Fruit fly (Drosophila melanogaster) whole organism, prepupa: ENCODE measurements around the gene CG4629.

Experiments
- Blimp-1 ChIP-seq: fragments of 200-800 bp; sonication (Bioruptor generic); optimal IDR thresholded peaks from 3 replicates; lab custom pipeline; 2017; ENCODE audit warnings: missing biosample characterization, missing genetic modification characterization, mild to moderate bottlenecking, moderate library complexity, missing genetic modification reagents
- CG10631 ChIP-seq: fragments of 200-800 bp; sonication (Bioruptor generic); optimal IDR thresholded peaks from 2 replicates; lab custom pipeline; 2016; ENCODE audit warnings: missing biosample characterization, missing genetic modification characterization
- CG10669 ChIP-seq: fragments of 200-800 bp; sonication (Bioruptor generic); optimal IDR thresholded peaks from 3 replicates; lab custom pipeline; 2018; ENCODE audit warnings: missing biosample characterization, mild to moderate bottlenecking, missing genetic modification characterization, moderate library complexity
- CG11902 ChIP-seq: fragments of 200-800 bp; sonication (Bioruptor generic); optimal IDR thresholded peaks from 3 replicates; lab custom pipeline; 2016; ENCODE audit warnings: missing biosample characterization, missing genetic modification characterization
- CG16779 ChIP-seq: fragments of 200-800 bp; sonication (Bioruptor generic); optimal IDR thresholded peaks from 3 replicates; lab custom pipeline; 2017; ENCODE audit warnings: missing biosample characterization, mild to moderate bottlenecking, missing genetic modification characterization
- CG3032 ChIP-seq: fragments of 200-800 bp; optimal IDR thresholded peaks from 2 replicates; lab custom pipeline; 2019; ENCODE audit warnings: missing biosample characterization, mild to moderate bottlenecking, missing genetic modification characterization, moderate library complexity
- CG31627 ChIP-seq: fragments of 200-800 bp; sonication (Bioruptor generic); optimal IDR thresholded peaks from 3 replicates; lab custom pipeline; 2016; ENCODE audit warnings: missing biosample characterization, missing genetic modification characterization
- CG32006 ChIP-seq: fragments of 200-800 bp; sonication (Bioruptor generic); optimal IDR thresholded peaks from 3 replicates; lab custom pipeline; 2017; ENCODE audit warnings: missing biosample characterization, mild to moderate bottlenecking, missing genetic modification characterization
- CG34406 ChIP-seq: fragments of 200-800 bp; sonication (Bioruptor generic); optimal IDR thresholded peaks from 3 replicates; lab custom pipeline; 2016; ENCODE audit warnings: missing biosample characterization, missing genetic modification characterization
- CG3919 ChIP-seq: fragments of 200-800 bp; sonication (Bioruptor generic); optimal IDR thresholded peaks from 3 replicates; lab custom pipeline; 2016; ENCODE audit warnings: missing biosample characterization, missing genetic modification characterization
- CG4318 ChIP-seq: fragments of 200-800 bp; sonication (Bioruptor generic); optimal IDR thresholded peaks from 3 replicates; lab custom pipeline; 2017; ENCODE audit warnings: missing biosample characterization, mild to moderate bottlenecking, missing genetic modification characterization
- CG6163 ChIP-seq: fragments of 200-800 bp; sonication (Bioruptor generic); IDR thresholded peaks from 3 replicates; pipeline ENCODE4 v1.3.6; 2022; ENCODE audit warnings: missing biosample characterization, missing genetic modification characterization
- CG6808 ChIP-seq: fragments of 200-800 bp; sonication (Bioruptor generic); optimal IDR thresholded peaks from 3 replicates; lab custom pipeline; 2017; ENCODE audit warnings: missing biosample characterization, missing genetic modification characterization, mild to moderate bottlenecking, moderate library complexity, missing genetic modification reagents
- CG6854 ChIP-seq: fragments of 200-800 bp; sonication (Bioruptor generic); optimal IDR thresholded peaks from 2 replicates; lab custom pipeline; 2017; ENCODE audit warnings: missing biosample characterization, mild to moderate bottlenecking, missing genetic modification characterization
- CG8119 ChIP-seq: fragments of 200-800 bp; sonication (Bioruptor generic); IDR thresholded peaks from 3 replicates; pipeline ENCODE4 v1.3.6; 2022; ENCODE audit warnings: missing biosample characterization, missing genetic modification characterization
- CG8632 ChIP-seq: fragments of 200-800 bp; sonication (Bioruptor generic); optimal IDR thresholded peaks from 3 replicates; lab custom pipeline; 2016; ENCODE audit warnings: missing biosample characterization, missing genetic modification characterization
- CG9139 ChIP-seq: fragments of 200-800 bp; sonication (Bioruptor generic); optimal IDR thresholded peaks from 3 replicates; lab custom pipeline; 2017; ENCODE audit warnings: missing biosample characterization, mild to moderate bottlenecking, missing genetic modification characterization
- Eip75B ChIP-seq: fragments of 200-800 bp; sonication (Bioruptor generic); optimal IDR thresholded peaks from 3 replicates; lab custom pipeline; 2016; ENCODE audit warnings: missing biosample characterization, missing genetic modification characterization
- Eip78C ChIP-seq: fragments of 200-800 bp; sonication (Bioruptor generic); peaks from one replicate; lab custom pipeline; 2016; ENCODE audit warnings: missing biosample characterization, missing genetic modification characterization
- Eip93F ChIP-seq: fragments of 200-800 bp; sonication (Bioruptor generic); optimal IDR thresholded peaks from 2 replicates; lab custom pipeline; 2016; ENCODE audit warnings: missing biosample characterization, mild to moderate bottlenecking, missing genetic modification characterization
- Hr38 ChIP-seq: sonication (Bioruptor generic); optimal IDR thresholded peaks from 2 replicates; lab custom pipeline; 2016; ENCODE audit warnings: missing biosample characterization, missing genetic modification characterization
- Hr39 ChIP-seq: fragments of 200-800 bp; sonication (Bioruptor generic); optimal IDR thresholded peaks from 2 replicates; lab custom pipeline; 2016; ENCODE audit warnings: missing biosample characterization, missing genetic modification characterization
- Lpt ChIP-seq: fragments of 200-800 bp; sonication (Bioruptor generic); optimal IDR thresholded peaks from 3 replicates; lab custom pipeline; 2016; ENCODE audit warnings: missing biosample characterization, missing genetic modification characterization
- Met ChIP-seq: fragments of 200-800 bp; sonication (Bioruptor generic); optimal IDR thresholded peaks from 3 replicates; lab custom pipeline; 2016; ENCODE audit warnings: missing biosample characterization, missing genetic modification characterization
- OdsH ChIP-seq: fragments of 200-800 bp; sonication (Bioruptor generic); optimal IDR thresholded peaks from 3 replicates; lab custom pipeline; 2016; ENCODE audit warnings: missing biosample characterization, missing genetic modification characterization
- Smox ChIP-seq: fragments of 200-800 bp; sonication (Bioruptor generic); optimal IDR thresholded peaks from 3 replicates; lab custom pipeline; 2016; ENCODE audit warnings: missing biosample characterization, missing genetic modification characterization
- Sox102F ChIP-seq: fragments of 200-800 bp; sonication (Bioruptor generic); optimal IDR thresholded peaks from 2 replicates; lab custom pipeline; 2016; ENCODE audit warnings: missing biosample characterization, mild to moderate bottlenecking, missing genetic modification characterization
- Sox15 ChIP-seq: fragments of 200-800 bp; sonication (Bioruptor generic); optimal IDR thresholded peaks from 3 replicates; lab custom pipeline; 2016; ENCODE audit warnings: missing biosample characterization, missing genetic modification characterization
- acj6 ChIP-seq: fragments of 200-800 bp; sonication (Bioruptor generic); optimal IDR thresholded peaks from 3 replicates; lab custom pipeline; 2016; ENCODE audit warnings: missing biosample characterization, missing genetic modification characterization
- dac ChIP-seq: fragments of 200-800 bp; sonication (Bioruptor generic); optimal IDR thresholded peaks from 2 replicates; lab custom pipeline; 2017; ENCODE audit warnings: missing biosample characterization, mild to moderate bottlenecking, missing genetic modification characterization
- eg ChIP-seq: fragments of 200-800 bp; sonication (Bioruptor generic); IDR thresholded peaks from 3 replicates; pipeline ENCODE4 v1.3.6; 2022; ENCODE audit warnings: missing biosample characterization, missing genetic modification characterization
- esn ChIP-seq: fragments of 200-800 bp; sonication (Bioruptor generic); optimal IDR thresholded peaks from 2 replicates; lab custom pipeline; 2016; ENCODE audit warnings: missing biosample characterization, mild to moderate bottlenecking, missing genetic modification characterization, moderate library complexity
- fd59A ChIP-seq: fragments of 200-800 bp; sonication (Bioruptor generic); optimal IDR thresholded peaks from 2 replicates; lab custom pipeline; 2017; ENCODE audit warnings: missing biosample characterization, mild to moderate bottlenecking, missing genetic modification characterization, missing genetic modification reagents
- fkh ChIP-seq: fragments of 200-800 bp; sonication (Bioruptor generic); optimal IDR thresholded peaks from 3 replicates; lab custom pipeline; 2017; ENCODE audit warnings: missing biosample characterization, mild to moderate bottlenecking, missing genetic modification characterization, moderate library complexity
- lz ChIP-seq: fragments of 200-800 bp; sonication (Bioruptor generic); optimal IDR thresholded peaks from 3 replicates; lab custom pipeline; 2016; ENCODE audit warnings: missing biosample characterization, missing genetic modification characterization
- net ChIP-seq: fragments of 200-800 bp; sonication (Bioruptor generic); optimal IDR thresholded peaks from 3 replicates; lab custom pipeline; 2016; ENCODE audit warnings: missing biosample characterization, missing genetic modification characterization
- pdm3 ChIP-seq: fragments of 200-800 bp; sonication (Bioruptor generic); optimal IDR thresholded peaks from 3 replicates; lab custom pipeline; 2016; ENCODE audit warnings: missing biosample characterization, missing genetic modification characterization
- spab ChIP-seq: fragments of 200-800 bp; sonication (Bioruptor generic); optimal IDR thresholded peaks from 2 replicates; lab custom pipeline; 2017; ENCODE audit warnings: missing biosample characterization, mild to moderate bottlenecking, missing genetic modification characterization, missing genetic modification reagents
- ss ChIP-seq, 2 experiments: fragments of 200-800 bp; sonication (Bioruptor generic); optimal IDR thresholded peaks; 2 replicates in 1 of 2; 3 replicates in 1 of 2; lab custom pipeline; 2017 to 2018; ENCODE audit warnings: mild to moderate bottlenecking in 2 of 2, missing biosample characterization in 2 of 2, missing genetic modification characterization in 2 of 2, moderate library complexity in 1 of 2
- svp ChIP-seq: fragments of 200-800 bp; sonication (Bioruptor generic); peaks from one replicate; lab custom pipeline; 2016; ENCODE audit warnings: missing biosample characterization, missing genetic modification characterization
- topi ChIP-seq: fragments of 200-800 bp; sonication (Bioruptor generic); optimal IDR thresholded peaks from 3 replicates; lab custom pipeline; 2016; ENCODE audit warnings: missing biosample characterization, missing genetic modification characterization
- vri ChIP-seq: fragments of 200-800 bp; sonication (Bioruptor generic); optimal IDR thresholded peaks from 3 replicates; lab custom pipeline; 2016; ENCODE audit warnings: missing biosample characterization, mild to moderate bottlenecking, missing genetic modification characterization

Gene CG4629

DNA sequence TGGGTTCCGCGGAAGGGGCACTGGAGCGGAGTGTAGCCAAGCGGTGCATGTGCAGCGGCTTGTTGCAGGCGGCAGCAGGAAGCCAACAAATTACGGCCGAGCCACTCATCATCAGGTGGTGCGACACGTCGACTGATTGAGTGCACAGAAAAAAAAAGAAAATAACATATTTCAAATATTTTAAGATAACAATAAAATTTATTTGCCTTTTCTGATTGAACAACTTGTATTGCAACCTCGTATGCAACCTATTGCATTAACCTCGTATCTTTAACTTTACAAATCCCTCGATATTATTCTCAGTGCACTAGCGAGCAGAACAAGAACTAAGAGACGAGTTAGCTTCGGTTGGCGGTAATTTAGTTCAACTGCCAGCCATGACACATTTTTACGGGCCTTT, 32.0 kb downstream of the CG4629 start (continued):
- peak; percentile 59 for TF ChIP-seq CG10669 (GFP tag; lab: Kevin White, UChicago)
- TF ChIP-seq CG3032 (tag; lab: Kevin White, UChicago) = peak; percentile 61
- peak; percentile 39 for TF ChIP-seq CG8632 (GFP tag; lab: Kevin White, UChicago)
- peak; percentile 78 for TF ChIP-seq Eip78C (GFP tag; lab: Kevin White, UChicago)
- peak; percentile 61 for TF ChIP-seq Sox102F (GFP tag; lab: Kevin White, UChicago)
- peak; percentile 65 for TF ChIP-seq spab (GFP tag; lab: Kevin White, UChicago)
- TF ChIP-seq Sox15 (GFP tag; lab: Kevin White, UChicago) = no peak
- no peak for TF ChIP-seq Eip93F (GFP tag; lab: Kevin White, UChicago)
- TF ChIP-seq CG34406 (GFP tag; lab: Kevin White, UChicago) = peak; percentile 55
- peak; percentile 53 for TF ChIP-seq Lpt
- TF ChIP-seq CG32006 (GFP tag; lab: Kevin White, UChicago) = peak; percentile 70
- TF ChIP-seq ss (GFP tag; optimal IDR thresholded peaks at IDR 0.05; lab: Kevin White, UChicago) = peak; percentile 49 to 56
- TF ChIP-seq Hr38 = no peak

DNA sequence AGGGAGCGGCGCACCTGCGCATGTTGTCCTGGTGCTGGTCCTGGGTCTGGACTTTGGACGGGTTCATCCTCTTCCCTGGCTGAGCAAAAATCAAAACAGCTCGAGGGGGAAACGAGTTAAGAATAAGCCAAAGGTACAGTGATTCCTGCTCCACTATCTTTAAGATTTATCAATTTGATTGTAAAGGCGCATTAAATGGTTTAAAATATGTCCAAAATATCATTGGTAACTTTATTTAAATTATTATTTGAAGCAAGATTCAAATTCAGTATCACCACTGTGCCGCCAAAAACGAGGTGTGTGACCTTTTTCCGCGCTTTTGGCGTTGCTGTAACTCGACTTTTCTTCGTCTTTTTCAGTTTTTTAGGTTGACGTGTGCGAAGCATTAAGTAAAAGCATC, 32.8 kb downstream of the CG4629 start:
- TF ChIP-seq topi (GFP tag; lab: Kevin White, UChicago) (peak; percentile 12), Hr39 (GFP tag; lab: Kevin White, UChicago) (no peak), spab (GFP tag; lab: Kevin White, UChicago) (no peak), acj6 (GFP tag; lab: Kevin White, UChicago) (no peak), esn (peak; percentile 27), svp (GFP tag; lab: Kevin White, UChicago) (peak; percentile 77), fkh (GFP tag; lab: Kevin White, UChicago) (no peak), CG10669 (GFP tag; lab: Kevin White, UChicago) (no peak), eg (GFP tag; lab: Robert Waterston, UW) (no peak), CG6163 (GFP tag; lab: Robert Waterston, UW) (0 out of 3 replicates have a peak, but pooled peaks have one; percentile 12), dac (GFP tag; lab: Kevin White, UChicago) (no peak), Met (GFP tag; lab: Kevin White, UChicago) (peak; percentile 51), CG6808 (no peak), fd59A (GFP tag; lab: Kevin White, UChicago) (no peak), Blimp-1 (GFP tag; lab: Kevin White, UChicago) (no peak), net (no peak), Eip78C (GFP tag; lab: Kevin White, UChicago) (peak; percentile 44), lz (GFP tag; lab: Kevin White, UChicago) (peak; percentile 16), Smox (GFP tag; lab: Kevin White, UChicago) (peak; percentile 33), CG3032 (tag; lab: Kevin White, UChicago) (no peak), OdsH (GFP tag; lab: Kevin White, UChicago) (peak; percentile 23), CG10631 (no peak), CG31627 (GFP tag; lab: Kevin White, UChicago) (no peak), pdm3 (GFP tag; lab: Kevin White, UChicago) (no peak), Eip75B (GFP tag; lab: Kevin White, UChicago) (no peak), CG6854 (GFP tag; lab: Kevin White, UChicago) (no peak), CG11902 (GFP tag; lab: Kevin White, UChicago) (no peak), CG3919 (GFP tag; lab: Kevin White, UChicago) (peak; percentile 2), CG4318 (GFP tag; lab: Kevin White, UChicago) (no peak), Lpt (no peak), Sox15 (GFP tag; lab: Kevin White, UChicago) (no peak), CG8119 (GFP tag; lab: Robert Waterston, UW) (no peak), vri (GFP tag; lab: Kevin White, UChicago) (peak; percentile 13), CG9139 (GFP tag; lab: Kevin White, UChicago) (no peak), Eip93F (GFP tag; lab: Kevin White, UChicago) (no peak), Sox102F (GFP tag; lab: Kevin White, UChicago) (peak; percentile 22), CG16779 (tag; lab: Kevin White, UChicago) (no peak)
